Worm (Caenorhabditis elegans): ENCODE data around the gene egl-17.
A peak's percentile ranks its signal among the peaks of the same experiment; 100 is the strongest.

The egl-17 gene

DNA sequence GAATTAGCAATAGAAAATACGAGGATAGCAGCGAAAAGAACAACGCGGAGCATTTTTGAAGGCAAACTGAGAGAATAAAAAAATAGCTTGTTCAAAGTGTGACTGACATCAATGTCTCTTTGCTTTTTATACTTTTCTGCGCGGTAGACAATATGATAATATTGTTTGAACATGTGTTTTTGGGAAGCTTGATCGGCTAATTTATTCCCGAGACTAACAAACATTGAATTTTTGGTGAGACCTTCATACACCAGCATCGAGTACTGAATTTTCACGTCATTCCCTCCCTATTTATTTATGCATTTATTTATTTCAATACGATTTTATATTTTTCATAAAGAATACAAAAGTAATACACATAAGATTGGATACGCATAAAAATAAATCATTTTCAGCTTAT lies 41.4 kb downstream of the egl-17 start, which contains the start of gene B0310.6:
Gene B0310.6 (minus strand): TSS at position 101 of the 400 bp plus-strand sequence.
- TF ChIP-seq cebp-1 (GFP tag; IDR thresholded peaks at IDR 0.05): no peak
- TF ChIP-seq cebp-1 (tag; optimal IDR thresholded peaks at IDR 0.05): no peak
- TF ChIP-seq bed-2 (GFP tag; IDR thresholded peaks at IDR 0.05): no peak
- no peak for TF ChIP-seq lir-1 (GFP tag; conservative IDR thresholded peaks at IDR 0.05)
- no peak for TF ChIP-seq F33H1.4 (GFP tag; IDR thresholded peaks at IDR 0.05)
- TF ChIP-seq ceh-91 (GFP tag; IDR thresholded peaks at IDR 0.05): no peak
- no peak for TF ChIP-seq snpc-1.1 (tag; optimal IDR thresholded peaks at IDR 0.05; ENCODE audit: insufficient read depth)
- TF ChIP-seq nfyb-1 (GFP tag; IDR thresholded peaks at IDR 0.05): no peak
- no peak for TF ChIP-seq B0019.2 (GFP tag; conservative IDR thresholded peaks at IDR 0.05)
- TF ChIP-seq ceh-58 (GFP tag; IDR thresholded peaks at IDR 0.05): no peak
- TF ChIP-seq Y56A3A.18 (GFP tag; IDR thresholded peaks at IDR 0.05): no peak
- TF ChIP-seq F57C9.4 (tag; optimal IDR thresholded peaks at IDR 0.05): no peak
- no peak for TF ChIP-seq dpff-1 (tag; optimal IDR thresholded peaks at IDR 0.05)
- TF ChIP-seq T07F8.4 (tag; optimal IDR thresholded peaks at IDR 0.05): no peak
- TF ChIP-seq C06A6.2 (GFP tag; conservative IDR thresholded peaks at IDR 0.05): no peak

DNA sequence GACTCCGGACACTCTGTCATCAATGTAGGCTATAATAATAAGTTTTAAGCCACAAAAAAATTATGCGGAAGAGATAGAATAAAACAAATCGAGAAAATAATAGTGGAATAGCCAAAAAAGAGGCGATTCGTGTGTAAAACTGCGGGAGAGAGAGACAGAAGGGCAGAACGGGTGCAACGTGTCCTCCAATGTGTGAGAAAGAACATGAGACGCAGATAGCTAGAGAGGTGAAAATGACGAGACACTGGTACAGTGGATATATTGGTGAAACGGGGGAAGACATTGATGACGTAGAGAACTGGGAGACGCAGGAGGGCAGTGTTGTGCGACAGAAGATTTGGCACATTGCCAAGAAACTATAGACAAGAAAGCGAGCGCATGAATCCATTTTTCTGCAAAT lies 46.2 kb downstream of the egl-17 start, which contains the start of gene F28C10.3:
Gene F28C10.3 (minus strand): TSS at position 101 of the 400 bp plus-strand sequence.
- TF ChIP-seq lsl-1 (GFP tag; optimal IDR thresholded peaks at IDR 0.05) (no peak), F23B12.7 (tag; optimal IDR thresholded peaks at IDR 0.05; ENCODE audit: insufficient read depth) (no peak), somi-1 (GFP tag; optimal IDR thresholded peaks at IDR 0.05) (peak; percentile 18), F57C9.4 (tag; optimal IDR thresholded peaks at IDR 0.05) (no peak), unc-62 (GFP tag; optimal IDR thresholded peaks at IDR 0.05) (peak; percentile 5), madf-10 (tag; optimal IDR thresholded peaks at IDR 0.05) (peak; percentile 18), ceh-27 (GFP tag; optimal IDR thresholded peaks at IDR 0.05) (peak; percentile 59), pbrm-1 (GFP tag; IDR thresholded peaks at IDR 0.05) (no peak), snpc-4 (GFP tag; optimal IDR thresholded peaks at IDR 0.05) (no peak), snpc-4 (tag; optimal IDR thresholded peaks at IDR 0.05) (peak in 1 of 4 experiments; percentile 6), snpc-1.1 (tag; optimal IDR thresholded peaks at IDR 0.05; ENCODE audit: insufficient read depth) (no peak), lin-40 (tag; optimal IDR thresholded peaks at IDR 0.05) (no peak), fkh-3 (tag; optimal IDR thresholded peaks at IDR 0.05) (no peak), let-607 (tag; optimal IDR thresholded peaks at IDR 0.05) (peak in 1 of 2 experiments; percentile 22), K12H6.12 (tag; optimal IDR thresholded peaks at IDR 0.05) (peak; percentile 56), snpc-3.4 (tag; optimal IDR thresholded peaks at IDR 0.05) (no peak), ztf-6 (GFP tag; IDR thresholded peaks at IDR 0.05) (no peak), nfyb-1 (GFP tag; IDR thresholded peaks at IDR 0.05) (no peak), ztf-26 (tag; optimal IDR thresholded peaks at IDR 0.05) (peak; percentile 24), rec-8 (tag; optimal IDR thresholded peaks at IDR 0.05) (no peak), zfh-2 (GFP tag; conservative IDR thresholded peaks at IDR 0.05) (peak; percentile 49; the same call in 1 of the 2 replicates), lin-54 (GFP tag; optimal IDR thresholded peaks at IDR 0.05) (no peak), him-1 (tag; optimal IDR thresholded peaks at IDR 0.05) (no peak), madf-6 (GFP tag; IDR thresholded peaks at IDR 0.05) (no peak), nfya-2 (GFP tag; IDR thresholded peaks at IDR 0.05) (no peak), dpl-1 (GFP tag; optimal IDR thresholded peaks at IDR 0.05) (no peak), rpc-1 (optimal IDR thresholded peaks at IDR 0.05) (no peak), rpc-1 (tag; optimal IDR thresholded peaks at IDR 0.05) (no peak), F10E7.11 (tag; optimal IDR thresholded peaks at IDR 0.05) (no peak), tbp1 (GFP tag; optimal IDR thresholded peaks at IDR 0.05) (peak; percentile 8), ZK185.1 (tag; optimal IDR thresholded peaks at IDR 0.05; ENCODE audit: poor library complexity, severe bottlenecking) (peak; percentile 38), ekl-4 (GFP tag; IDR thresholded peaks at IDR 0.05) (no peak), attf-6 (GFP tag; IDR thresholded peaks at IDR 0.05) (no peak), attf-5 (GFP tag; optimal IDR thresholded peaks at IDR 0.05) (peak; percentile 28), mel-28 (tag; optimal IDR thresholded peaks at IDR 0.05; ENCODE audit: borderline replicate concordance) (no peak), F39B2.1 (GFP tag; IDR thresholded peaks at IDR 0.05) (no peak)

Measured in whole organism, young adult.